Fruit fly (Drosophila melanogaster): Measurements from ENCODE around the gene Sytbeta.
A peak's percentile ranks its signal among the peaks of the same experiment; 100 is the strongest.

DNA sequence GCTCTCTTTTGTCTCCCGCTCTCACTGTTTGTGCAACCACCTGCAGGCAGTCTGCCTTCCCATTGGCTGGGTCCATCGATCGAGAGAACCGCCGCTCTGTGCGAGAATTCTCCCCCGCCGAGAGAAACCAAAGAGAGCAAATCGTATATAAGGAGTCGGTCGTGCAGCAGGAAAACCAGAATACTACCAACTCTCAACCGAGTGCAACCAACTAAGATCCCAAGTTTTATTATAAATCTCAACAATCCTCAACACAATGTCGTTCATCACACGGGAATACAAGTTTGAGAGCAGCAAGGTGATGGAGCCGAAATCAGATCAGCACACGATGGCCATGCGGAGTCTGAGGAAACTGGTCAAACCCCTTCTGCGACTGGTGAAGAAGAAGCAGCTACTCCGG, 95.6 kb downstream of the Sytbeta start, which contains the start of gene Tom:
- TF ChIP-seq h (GFP tag; optimal IDR thresholded peaks at IDR 0.05) (peak; percentile 26), Mio (GFP tag; optimal IDR thresholded peaks at IDR 0.05) (no peak), GATAd (GFP tag; optimal IDR thresholded peaks at IDR 0.05) (no peak), psq (GFP tag; optimal IDR thresholded peaks at IDR 0.05) (no peak), ey (GFP tag; optimal IDR thresholded peaks at IDR 0.05) (no peak), N (GFP tag; optimal IDR thresholded peaks at IDR 0.05) (no peak), woc (GFP tag; optimal IDR thresholded peaks at IDR 0.05) (peak; percentile 16), dmrt93B (GFP tag; optimal IDR thresholded peaks at IDR 0.05) (no peak)

Measured in whole organism, wandering third instar larva.